Worm (Caenorhabditis elegans) whole organism, L1 larva: ENCODE results near the gene frm-3.

Experiments
- C04F5.9 ChIP-seq: sonication (generic microtip); optimal IDR thresholded peaks from 2 replicates; lab custom pipeline; 2016; ENCODE audit warnings: missing genetic modification characterization, missing compliant biosample characterization
- C16A3.4 ChIP-seq: fragments of 150-350 bp; optimal IDR thresholded peaks from 2 replicates; lab custom pipeline; 2014; ENCODE audit warnings: missing biosample characterization, missing genetic modification characterization
- C34B4.2 ChIP-seq: sonication (generic microtip); optimal IDR thresholded peaks from 2 replicates; lab custom pipeline; 2017; ENCODE audit warnings: mild to moderate bottlenecking, missing genetic modification characterization, missing compliant biosample characterization
- aha-1 ChIP-seq: fragments of 150-350 bp; optimal IDR thresholded peaks from 2 replicates; lab custom pipeline; 2014; ENCODE audit warnings: missing biosample characterization, missing genetic modification characterization
- alr-1 ChIP-seq: fragments of 200-800 bp; sonication (Bioruptor generic); optimal IDR thresholded peaks from 2 replicates; lab custom pipeline; 2018; ENCODE audit warnings: borderline replicate concordance, mild to moderate bottlenecking, missing genetic modification characterization, missing compliant biosample characterization
- aly-2 ChIP-seq: fragments of 150-350 bp; optimal IDR thresholded peaks from 2 replicates; lab custom pipeline; 2014; ENCODE audit warnings: missing biosample characterization, missing genetic modification characterization
- blmp-1 ChIP-seq: fragments of 150-350 bp; optimal IDR thresholded peaks from 2 replicates; lab custom pipeline; 2014; ENCODE audit warnings: missing biosample characterization, missing genetic modification characterization
- ceh-63 ChIP-seq: fragments of 200-800 bp; sonication (Bioruptor generic); optimal IDR thresholded peaks from 2 replicates; lab custom pipeline; 2018; ENCODE audit warnings: mild to moderate bottlenecking, missing genetic modification characterization, missing compliant biosample characterization
- ceh-8 ChIP-seq: fragments of 200-800 bp; sonication (Bioruptor generic); optimal IDR thresholded peaks from 2 replicates; lab custom pipeline; 2018; ENCODE audit warnings: mild to moderate bottlenecking, missing genetic modification characterization, moderate library complexity, missing compliant biosample characterization
- ceh-82 ChIP-seq, 3 experiments: fragments of 150-350 bp in 1 of 3; sonication (generic microtip) in 2 of 3; optimal IDR thresholded peaks; 2 replicates each; lab custom pipeline; 2014 to 2017; ENCODE audit warnings: missing biosample characterization in 3 of 3, missing genetic modification characterization in 3 of 3
- ces-1 ChIP-seq: fragments of 150-350 bp; optimal IDR thresholded peaks from 2 replicates; lab custom pipeline; 2014; ENCODE audit warnings: missing biosample characterization, missing genetic modification reagents, missing genetic modification characterization
- efl-3 ChIP-seq: fragments of 200-800 bp; sonication (Bioruptor generic); optimal IDR thresholded peaks from 2 replicates; lab custom pipeline; 2018; ENCODE audit warnings: mild to moderate bottlenecking, missing genetic modification characterization, missing compliant biosample characterization
- egl-13 ChIP-seq: sonication (generic microtip); optimal IDR thresholded peaks from 2 replicates; lab custom pipeline; 2016; ENCODE audit warnings: missing genotype, missing genetic modification reagents, missing genetic modification characterization, missing compliant biosample characterization
- egl-27 ChIP-seq, 2 experiments: fragments of 150-350 bp in 1 of 2; sonication (generic microtip); optimal IDR thresholded peaks; 3 replicates each; lab custom pipeline; 2017 to 2018; ENCODE audit warnings: missing biosample characterization in 2 of 2, missing genetic modification characterization in 2 of 2, missing genetic modification reagents in 2 of 2
- elt-2 ChIP-seq: sonication (generic microtip); optimal IDR thresholded peaks from 2 replicates; lab custom pipeline; 2016; ENCODE audit warnings: missing genetic modification characterization, mild to moderate bottlenecking, inconsistent platforms, missing compliant biosample characterization, missing genetic modification reagents
- elt-3 ChIP-seq, 6 experiments: fragments of 150-350 bp in 1 of 6; sonication (generic microtip); optimal IDR thresholded peaks; 2 replicates each; lab custom pipeline; 2017 to 2018; ENCODE audit warnings: missing biosample characterization in 6 of 6, missing genetic modification characterization in 6 of 6, inconsistent platforms in 1 of 6
- ets-5 ChIP-seq: fragments of 200-800 bp; sonication (Bioruptor generic); IDR thresholded peaks from 2 replicates; pipeline ENCODE4 v1.3.6; 2022; ENCODE audit warnings: missing genetic modification characterization, missing compliant biosample characterization
- fkh-10 ChIP-seq: sonication (generic microtip); optimal IDR thresholded peaks from 2 replicates; lab custom pipeline; 2017; ENCODE audit warnings: missing biosample characterization, missing genetic modification reagents, missing genetic modification characterization
- fkh-8 ChIP-seq: sonication (generic microtip); optimal IDR thresholded peaks from 2 replicates; lab custom pipeline; 2016; ENCODE audit warnings: mild to moderate bottlenecking, missing genetic modification characterization, missing compliant biosample characterization
- grh-1 ChIP-seq: fragments of 200-800 bp; sonication (Bioruptor generic); IDR thresholded peaks from 2 replicates; pipeline ENCODE4 v1.3.6; 2022; ENCODE audit warnings: missing genetic modification reagents, missing genetic modification characterization, missing compliant biosample characterization
- hlh-17 ChIP-seq: fragments of 200-800 bp; sonication (Bioruptor generic); optimal IDR thresholded peaks from 2 replicates; lab custom pipeline; 2018; ENCODE audit warnings: missing genetic modification characterization, mild to moderate bottlenecking, missing compliant biosample characterization, moderate library complexity, borderline replicate concordance
- hpl-2 ChIP-seq: fragments of 150-350 bp; optimal IDR thresholded peaks from 2 replicates; lab custom pipeline; 2014; ENCODE audit warnings: missing biosample characterization, missing genetic modification reagents, missing genetic modification characterization
- irx-1 ChIP-seq: sonication (generic microtip); optimal IDR thresholded peaks from 2 replicates; lab custom pipeline; 2016; ENCODE audit warnings: missing genetic modification characterization, missing compliant biosample characterization
- jun-1 ChIP-seq: fragments of 150-350 bp; optimal IDR thresholded peaks from 2 replicates; lab custom pipeline; 2014; ENCODE audit warnings: missing biosample characterization, missing genetic modification reagents, missing genetic modification characterization
- lin-13 ChIP-seq: fragments of 150-350 bp; optimal IDR thresholded peaks from 2 replicates; lab custom pipeline; 2014; ENCODE audit warnings: missing biosample characterization, missing genetic modification reagents, missing genetic modification characterization
- lin-35 ChIP-seq, 2 experiments: fragments of 150-350 bp; optimal IDR thresholded peaks; 2 replicates each; lab custom pipeline; 2014; ENCODE audit warnings: missing biosample characterization in 2 of 2, missing genetic modification characterization in 2 of 2, missing genetic modification reagents in 2 of 2
- lin-39 ChIP-seq: fragments of 150-350 bp; optimal IDR thresholded peaks from 2 replicates; lab custom pipeline; 2014; ENCODE audit warnings: missing biosample characterization, missing genetic modification reagents, missing genetic modification characterization
- lir-3 ChIP-seq: sonication (generic microtip); optimal IDR thresholded peaks from 2 replicates; lab custom pipeline; 2016; ENCODE audit warnings: mild to moderate bottlenecking, missing genetic modification characterization, moderate library complexity, missing compliant biosample characterization; ENCODE audit not compliant: poor library complexity
- lsy-2 ChIP-seq, 2 experiments: fragments of 150-350 bp; optimal IDR thresholded peaks; 2 replicates each; lab custom pipeline; 2014; ENCODE audit warnings: missing biosample characterization in 2 of 2, missing genetic modification characterization in 2 of 2
- mab-9 ChIP-seq: fragments of 200-800 bp; sonication (Bioruptor generic); IDR thresholded peaks from 2 replicates; pipeline ENCODE4 v1.3.6; 2022; ENCODE audit warnings: missing genetic modification reagents, missing genetic modification characterization, missing compliant biosample characterization
- mef-2 ChIP-seq: fragments of 150-350 bp; optimal IDR thresholded peaks from 2 replicates; lab custom pipeline; 2014; ENCODE audit warnings: missing biosample characterization, missing genetic modification characterization
- mep-1 ChIP-seq: fragments of 150-350 bp; optimal IDR thresholded peaks from 2 replicates; lab custom pipeline; 2014; ENCODE audit warnings: missing biosample characterization, missing genetic modification characterization
- nhr-11 ChIP-seq: fragments of 150-350 bp; optimal IDR thresholded peaks from 2 replicates; lab custom pipeline; 2014; ENCODE audit warnings: missing biosample characterization, missing genetic modification characterization
- nhr-12 ChIP-seq: sonication (generic microtip); optimal IDR thresholded peaks from 2 replicates; lab custom pipeline; 2017; ENCODE audit warnings: missing biosample characterization, missing genetic modification characterization
- nhr-237 ChIP-seq: fragments of 150-350 bp; optimal IDR thresholded peaks from 2 replicates; lab custom pipeline; 2014; ENCODE audit warnings: missing biosample characterization, missing genetic modification characterization
- nhr-28 ChIP-seq: fragments of 150-350 bp; optimal IDR thresholded peaks from 2 replicates; lab custom pipeline; 2014; ENCODE audit warnings: missing biosample characterization, missing genetic modification characterization
- nhr-47 ChIP-seq: sonication (generic microtip); optimal IDR thresholded peaks from 2 replicates; lab custom pipeline; 2016; ENCODE audit warnings: mild to moderate bottlenecking, missing genetic modification characterization, moderate library complexity, missing compliant biosample characterization
- nhr-85 ChIP-seq: sonication (generic microtip); peaks from one replicate; lab custom pipeline; 2016; ENCODE audit warnings: missing genetic modification characterization, inconsistent platforms, missing compliant biosample characterization
- nhr-90 ChIP-seq: sonication (generic microtip); optimal IDR thresholded peaks from 2 replicates; lab custom pipeline; 2016; ENCODE audit warnings: mild to moderate bottlenecking, missing genetic modification characterization, missing compliant biosample characterization; ENCODE audit not compliant: poor library complexity
- pag-3 ChIP-seq: sonication (generic microtip); optimal IDR thresholded peaks from 2 replicates; lab custom pipeline; 2017; ENCODE audit warnings: missing genetic modification characterization, mild to moderate bottlenecking, missing compliant biosample characterization, antibody characterized with exemption, borderline replicate concordance; ENCODE audit not compliant: insufficient read depth
- pqm-1 ChIP-seq: sonication (generic microtip); optimal IDR thresholded peaks from 3 replicates; lab custom pipeline; 2017; ENCODE audit warnings: missing biosample characterization, missing genetic modification characterization
- skn-1 ChIP-seq: fragments of 150-350 bp; optimal IDR thresholded peaks from 2 replicates; lab custom pipeline; 2014; ENCODE audit warnings: missing biosample characterization, missing genetic modification characterization
- sox-4 ChIP-seq: sonication (generic microtip); optimal IDR thresholded peaks from 2 replicates; lab custom pipeline; 2016; ENCODE audit warnings: missing genetic modification characterization, missing compliant biosample characterization
- sptf-1 ChIP-seq: fragments of 150-350 bp; optimal IDR thresholded peaks from 2 replicates; lab custom pipeline; 2014; ENCODE audit warnings: missing biosample characterization, missing genetic modification characterization
- sup-37 ChIP-seq: fragments of 200-800 bp; sonication (Bioruptor generic); optimal IDR thresholded peaks from 2 replicates; lab custom pipeline; 2018; ENCODE audit warnings: mild to moderate bottlenecking, missing genetic modification characterization, missing compliant biosample characterization
- swsn-7 ChIP-seq: sonication (generic microtip); optimal IDR thresholded peaks from 2 replicates; lab custom pipeline; 2016; ENCODE audit warnings: missing genetic modification characterization, missing compliant biosample characterization
- tbx-2 ChIP-seq: sonication (generic microtip); optimal IDR thresholded peaks from 2 replicates; lab custom pipeline; 2016; ENCODE audit warnings: missing genetic modification characterization, missing compliant biosample characterization
- unc-130 ChIP-seq: fragments of 150-350 bp; optimal IDR thresholded peaks from 2 replicates; lab custom pipeline; 2017; ENCODE audit warnings: missing biosample characterization, missing genetic modification characterization, inconsistent platforms
- unc-30 ChIP-seq: sonication (generic microtip); optimal IDR thresholded peaks from 2 replicates; lab custom pipeline; 2017; ENCODE audit warnings: missing biosample characterization, missing genetic modification characterization
- unc-62 ChIP-seq: fragments of 150-350 bp; optimal IDR thresholded peaks from 2 replicates; lab custom pipeline; 2014; ENCODE audit warnings: missing biosample characterization, missing genetic modification reagents, missing genetic modification characterization
- unc-98 ChIP-seq: fragments of 200-800 bp; sonication (Bioruptor generic); IDR thresholded peaks from 2 replicates; pipeline ENCODE4 v1.3.6; 2022; ENCODE audit warnings: missing genetic modification characterization, missing compliant biosample characterization
- zip-4 ChIP-seq: fragments of 200-800 bp; sonication (Bioruptor generic); optimal IDR thresholded peaks from 2 replicates; lab custom pipeline; 2018; ENCODE audit warnings: mild to moderate bottlenecking, missing genetic modification characterization, moderate library complexity, missing compliant biosample characterization
- ztf-11 ChIP-seq, 2 experiments: sonication (generic microtip); optimal IDR thresholded peaks; 2 replicates each; lab custom pipeline; 2016 to 2017; ENCODE audit warnings: missing genetic modification characterization in 2 of 2, missing biosample characterization in 1 of 2, missing compliant biosample characterization in 1 of 2
- ztf-4 ChIP-seq: fragments of 150-350 bp; optimal IDR thresholded peaks from 2 replicates; lab custom pipeline; 2014; ENCODE audit warnings: missing biosample characterization, missing genetic modification characterization

frm-3 gene

DNA sequence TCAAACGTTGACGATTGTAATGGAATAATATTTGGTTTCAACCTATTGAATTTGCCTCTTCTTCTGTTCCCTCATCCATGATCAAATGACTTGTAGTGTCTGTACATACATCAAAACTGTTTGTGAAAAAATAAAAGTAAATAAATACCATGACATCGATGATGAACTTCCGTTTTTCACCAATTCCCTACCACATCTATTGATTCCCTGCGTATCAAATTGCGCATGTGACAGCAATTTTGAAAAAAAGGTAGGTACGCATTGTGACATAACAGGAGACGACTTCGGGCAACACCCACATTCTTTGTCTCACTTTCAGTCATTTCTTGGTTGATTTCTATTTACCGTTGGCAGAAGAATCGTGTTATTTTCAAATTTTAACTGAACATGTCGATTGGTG is 35.9 kb upstream of the frm-3 start, which contains the start of gene C35C5.9:
TSS of gene C35C5.9 (plus strand) at position 161 of the 400 bp plus-strand sequence.
- peak; percentile 39 for TF ChIP-seq tbx-2
- no peak for TF ChIP-seq aly-2 (tag; lab: Kevin White, UChicago)
- no peak for TF ChIP-seq ets-5
- TF ChIP-seq fkh-10 (GFP tag; lab: Kevin White, UChicago): no peak
- no peak for TF ChIP-seq alr-1 (tag; lab: Kevin White, UChicago)
- no peak for TF ChIP-seq ces-1
- no peak for TF ChIP-seq pqm-1 (tag; lab: Kevin White, UChicago)
- no peak for TF ChIP-seq C04F5.9
- no peak for TF ChIP-seq ztf-11 (tag; optimal IDR thresholded peaks at IDR 0.05; lab: Kevin White, UChicago)
- TF ChIP-seq ceh-63 (GFP tag; lab: Kevin White, UChicago): no peak
- TF ChIP-seq aha-1: no peak
- no peak for TF ChIP-seq ceh-82 (tag; optimal IDR thresholded peaks at IDR 0.05; lab: Kevin White, UChicago)
- no peak for TF ChIP-seq sox-4 (tag; lab: Kevin White, UChicago)
- no peak for TF ChIP-seq swsn-7 (tag; lab: Kevin White, UChicago)
- peak in 2 of 6 experiments; percentile 51 to 56 for TF ChIP-seq elt-3 (tag; optimal IDR thresholded peaks at IDR 0.05; lab: Kevin White, UChicago)
- TF ChIP-seq mep-1 (tag; lab: Kevin White, UChicago): no peak
- TF ChIP-seq efl-3 (GFP tag; lab: Kevin White, UChicago): no peak
- TF ChIP-seq lin-39 (tag; lab: Kevin White, UChicago): no peak
- TF ChIP-seq nhr-11: no peak
- peak; percentile 89 for TF ChIP-seq nhr-85 (tag; lab: Kevin White, UChicago)
- no peak for TF ChIP-seq unc-62
- TF ChIP-seq elt-2 (tag; lab: Kevin White, UChicago): no peak
- no peak for TF ChIP-seq unc-130 (tag; lab: Kevin White, UChicago)
- no peak for TF ChIP-seq C34B4.2 (tag; lab: Kevin White, UChicago)
- TF ChIP-seq egl-13: no peak
- TF ChIP-seq fkh-8 (tag; lab: Kevin White, UChicago): no peak
- no peak for TF ChIP-seq ceh-8 (GFP tag; lab: Kevin White, UChicago)
- no peak for TF ChIP-seq nhr-12
- no peak for TF ChIP-seq lir-3 (tag; lab: Kevin White, UChicago)
- TF ChIP-seq sup-37 (GFP tag; lab: Kevin White, UChicago): no peak
- peak; percentile 63 for TF ChIP-seq nhr-90
- TF ChIP-seq unc-98 (GFP tag; lab: Robert Waterston, UW): no peak
- no peak for TF ChIP-seq nhr-237 (tag; lab: Kevin White, UChicago)
- no peak for TF ChIP-seq nhr-47 (tag; lab: Kevin White, UChicago)
- no peak for TF ChIP-seq pag-3 (tag; lab: Kevin White, UChicago)
- no peak for TF ChIP-seq grh-1
- TF ChIP-seq lin-13 (GFP tag; lab: Kevin White, UChicago): no peak
- peak; percentile 66 for TF ChIP-seq blmp-1 (tag; lab: Kevin White, UChicago)
- TF ChIP-seq egl-27 (tag; optimal IDR thresholded peaks at IDR 0.05; lab: Kevin White, UChicago): no peak
- TF ChIP-seq jun-1: no peak
- no peak for TF ChIP-seq zip-4 (GFP tag; lab: Kevin White, UChicago)
- TF ChIP-seq unc-30: no peak
- TF ChIP-seq mab-9 (GFP tag; lab: Robert Waterston, UW): no peak
- TF ChIP-seq hpl-2 (GFP tag; lab: Kevin White, UChicago): no peak
- TF ChIP-seq lin-35 (GFP tag; optimal IDR thresholded peaks at IDR 0.05; lab: Kevin White, UChicago): peak in 1 of 2 experiments; percentile 65
- no peak for TF ChIP-seq hlh-17 (GFP tag; lab: Kevin White, UChicago)
- TF ChIP-seq skn-1 (tag; lab: Kevin White, UChicago): no peak
- no peak for TF ChIP-seq irx-1
- no peak for TF ChIP-seq mef-2
- no peak for TF ChIP-seq C16A3.4 (tag; lab: Kevin White, UChicago)
- no peak for TF ChIP-seq lsy-2 (tag; optimal IDR thresholded peaks at IDR 0.05; lab: Kevin White, UChicago)
- no peak for TF ChIP-seq nhr-28 (tag; lab: Kevin White, UChicago)
- TF ChIP-seq sptf-1 (tag; lab: Kevin White, UChicago): no peak
- TF ChIP-seq ztf-4 (tag; lab: Kevin White, UChicago): no peak
